Fruit fly (Drosophila melanogaster) whole organism, wandering third instar larva: ENCODE results near the gene sr.

Experiments used
- Abd-B ChIP-seq: fragments of >200 bp; optimal IDR thresholded peaks from 2 replicates; lab custom pipeline; 2017; ENCODE audit warnings: missing biosample characterization, missing genetic modification characterization
- CG9705 ChIP-seq: fragments of 200-800 bp; sonication (Bioruptor generic); optimal IDR thresholded peaks from 2 replicates; lab custom pipeline; 2018; ENCODE audit warnings: missing biosample characterization, mild to moderate bottlenecking, missing genetic modification characterization
- CrebA ChIP-seq: fragments of 200-800 bp; sonication (Bioruptor generic); optimal IDR thresholded peaks from 2 replicates; lab custom pipeline; 2016; ENCODE audit warnings: missing biosample characterization, mild to moderate bottlenecking, missing genetic modification characterization, borderline replicate concordance
- Dfd ChIP-seq: fragments of >200 bp; optimal IDR thresholded peaks from 2 replicates; lab custom pipeline; 2017; ENCODE audit warnings: missing biosample characterization, missing genetic modification characterization
- Dif ChIP-seq: fragments of 200-275, 200-300 bp; sonication (Bioruptor generic); optimal IDR thresholded peaks from 2 replicates; lab custom pipeline; 2018; ENCODE audit warnings: missing biosample characterization, missing genetic modification characterization; ENCODE audit not compliant: partially characterized antibody
- GATAd ChIP-seq: sonication (Bioruptor generic); optimal IDR thresholded peaks from 2 replicates; lab custom pipeline; 2016; ENCODE audit warnings: missing biosample characterization, missing genetic modification characterization
- HLH106 ChIP-seq: fragments of 200-800 bp; optimal IDR thresholded peaks from 3 replicates; lab custom pipeline; 2019; ENCODE audit warnings: missing biosample characterization, mild to moderate bottlenecking, missing genetic modification characterization, moderate library complexity
- Hr83 ChIP-seq: fragments of 200-300 bp; sonication (Bioruptor generic); optimal IDR thresholded peaks from 2 replicates; lab custom pipeline; 2016; ENCODE audit warnings: missing biosample characterization, mild to moderate bottlenecking, missing genetic modification characterization, moderate library complexity; ENCODE audit not compliant: poor library complexity, severe bottlenecking
- Jra ChIP-seq: sonication (Bioruptor generic); optimal IDR thresholded peaks from 2 replicates; lab custom pipeline; 2016; ENCODE audit warnings: missing biosample characterization, missing genetic modification characterization
- Mio ChIP-seq: sonication (Bioruptor generic); optimal IDR thresholded peaks from 2 replicates; lab custom pipeline; 2016; ENCODE audit warnings: missing biosample characterization, missing genetic modification characterization
- N ChIP-seq: fragments of >200 bp; optimal IDR thresholded peaks from 2 replicates; lab custom pipeline; 2018; ENCODE audit warnings: missing biosample characterization, missing external identifiers, missing genetic modification characterization
- Rel ChIP-seq, 2 experiments: fragments of 200-800 bp; sonication (Bioruptor generic) in 1 of 2; optimal IDR thresholded peaks; 2 replicates in 1 of 2; 3 replicates in 1 of 2; lab custom pipeline; 2016 to 2019; ENCODE audit warnings: mild to moderate bottlenecking in 2 of 2, missing biosample characterization in 2 of 2, missing genetic modification characterization in 2 of 2, moderate library complexity in 1 of 2
- Sp1 ChIP-seq: fragments of 200-800 bp; sonication (Bioruptor generic); optimal IDR thresholded peaks from 3 replicates; lab custom pipeline; 2019; ENCODE audit warnings: missing biosample characterization, mild to moderate bottlenecking, missing genetic modification characterization, moderate library complexity
- br ChIP-seq: fragments of 200-800 bp; sonication (Bioruptor generic); optimal IDR thresholded peaks from 2 replicates; lab custom pipeline; 2016; ENCODE audit warnings: missing biosample characterization, missing genetic modification characterization
- dl ChIP-seq, 2 experiments: fragments of 175-275, 200-275 bp in 1 of 2; fragments of 200-275 bp in 1 of 2; sonication (Bioruptor generic); optimal IDR thresholded peaks; lab custom pipeline; 2018; ENCODE audit warnings: mild to moderate bottlenecking in 2 of 2, missing biosample characterization in 2 of 2, missing genetic modification characterization in 2 of 2, moderate library complexity in 2 of 2; ENCODE audit not compliant: partially characterized antibody in 2 of 2, insufficient read depth in 1 of 2
- dmrt93B ChIP-seq: fragments of 200-800 bp; sonication (Bioruptor generic); optimal IDR thresholded peaks from 2 replicates; lab custom pipeline; 2018; ENCODE audit warnings: missing biosample characterization, mild to moderate bottlenecking, missing genetic modification characterization
- foxo ChIP-seq, 2 experiments: fragments of 200-800 bp; sonication (Bioruptor generic); optimal IDR thresholded peaks; 2 replicates in 1 of 2; 3 replicates in 1 of 2; lab custom pipeline; 2016 to 2017; ENCODE audit warnings: missing biosample characterization in 2 of 2, missing genetic modification characterization in 2 of 2
- fru ChIP-seq: fragments of 200-800 bp; sonication (Bioruptor generic); optimal IDR thresholded peaks from 3 replicates; lab custom pipeline; 2016; ENCODE audit warnings: missing biosample characterization, mild to moderate bottlenecking, missing genetic modification characterization
- h ChIP-seq: fragments of 200-800 bp; sonication (Bioruptor generic); optimal IDR thresholded peaks from 3 replicates; lab custom pipeline; 2016; ENCODE audit warnings: missing biosample characterization, mild to moderate bottlenecking, missing genetic modification characterization
- jim ChIP-seq: fragments of 175-275, 200-325 bp; sonication (Bioruptor generic); optimal IDR thresholded peaks from 2 replicates; lab custom pipeline; 2016; ENCODE audit warnings: missing biosample characterization, mild to moderate bottlenecking, missing genetic modification characterization
- lola ChIP-seq: fragments of >200 bp; optimal IDR thresholded peaks from 2 replicates; lab custom pipeline; 2017; ENCODE audit warnings: missing biosample characterization, missing genetic modification characterization
- psq ChIP-seq: fragments of 200-800 bp; sonication (Bioruptor generic); optimal IDR thresholded peaks from 3 replicates; lab custom pipeline; 2017; ENCODE audit warnings: missing biosample characterization, mild to moderate bottlenecking, missing genetic modification characterization, moderate library complexity
- rgr ChIP-seq: fragments of 200-800 bp; sonication (Bioruptor generic); optimal IDR thresholded peaks from 3 replicates; lab custom pipeline; 2016; ENCODE audit warnings: missing biosample characterization, mild to moderate bottlenecking, missing genetic modification characterization
- sage ChIP-seq: fragments of 200-800 bp; sonication (Bioruptor generic); optimal IDR thresholded peaks from 2 replicates; lab custom pipeline; 2016; ENCODE audit warnings: missing biosample characterization, mild to moderate bottlenecking, missing genetic modification characterization
- tai ChIP-seq: sonication (Bioruptor generic); optimal IDR thresholded peaks from 2 replicates; lab custom pipeline; 2016; ENCODE audit warnings: missing biosample characterization, missing genetic modification characterization

Gene sr

dm6 chr3R:18125023-18125630 is 34.5 kb downstream of the sr start (continued):
- TF ChIP-seq Mio (GFP tag; lab: Kevin White, UChicago): no peak
- peak; percentile 74 for TF ChIP-seq rgr (GFP tag; lab: Kevin White, UChicago)
- TF ChIP-seq sage (GFP tag; lab: Kevin White, UChicago): peak; percentile 19
- TF ChIP-seq tai (GFP tag; lab: Kevin White, UChicago): peak; percentile 40
- TF ChIP-seq, all 38 proteins: peak for 19

dm6 chr3R:18130720-18131119 is 40.1 kb downstream of the sr start:
- TF ChIP-seq psq: no peak
- TF ChIP-seq Dfd (GFP tag; lab: Kevin White, UChicago): peak; percentile 89

dm6 chr3R:18144853-18145252 is 54.2 kb downstream of the sr start:
- TF ChIP-seq CrebA (GFP tag; lab: Kevin White, UChicago) (no peak), Dif (GFP tag; lab: Kevin White, UChicago) (no peak), br (no peak), GATAd (no peak), sage (GFP tag; lab: Kevin White, UChicago) (no peak), dmrt93B (no peak), N (GFP tag; lab: Kevin White, UChicago) (no peak), Dfd (GFP tag; lab: Kevin White, UChicago) (no peak), dl (GFP tag; optimal IDR thresholded peaks at IDR 0.05; lab: Kevin White, UChicago; ENCODE audit: insufficient read depth in 1 of 2, partially characterized antibody in 2 of 2) (no peak), Jra (no peak), Sp1 (no peak)

DNA sequence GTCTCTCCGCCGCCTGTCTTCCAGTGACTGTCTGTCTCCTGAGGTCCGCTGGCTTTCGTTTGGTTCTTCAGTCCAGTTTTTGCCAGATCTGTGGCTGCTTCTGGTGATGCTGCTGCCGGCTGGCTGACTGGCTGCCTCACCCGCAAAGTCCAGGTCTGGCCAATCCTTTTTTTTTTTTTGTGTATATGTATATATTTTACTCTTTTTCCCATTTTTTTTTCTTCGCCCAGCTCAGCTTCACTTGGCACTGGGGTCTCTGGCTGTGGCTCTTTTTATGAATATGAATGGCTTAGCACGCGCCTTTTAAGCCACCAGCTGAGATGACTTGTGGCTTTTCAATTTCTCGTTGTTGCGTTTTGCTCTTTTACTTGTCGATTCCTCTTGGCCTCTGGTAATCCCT is 56.0 kb downstream of the sr start:
- TF ChIP-seq fru (GFP tag; lab: Kevin White, UChicago) (peak; percentile 6), h (GFP tag; lab: Kevin White, UChicago) (no peak)

- TF ChIP-seq HLH106 (tag; lab: Kevin White, UChicago): no peak
- no peak for TF ChIP-seq fru (GFP tag; lab: Kevin White, UChicago)
Measured at dm6 chr3R:18151820-18152219, 61.2 kb downstream of the sr start, which contains the start of gene CG14316. Gene CG14316, plus strand, starts transcription at chr3R:18152120.

dm6 chr3R:18153698-18154097 is 63.1 kb downstream of the sr start:
- TF ChIP-seq Rel (GFP tag; optimal IDR thresholded peaks at IDR 0.05; lab: Kevin White, UChicago) (no peak), Rel (tag; optimal IDR thresholded peaks at IDR 0.05; lab: Kevin White, UChicago) (no peak), Dfd (GFP tag; lab: Kevin White, UChicago) (peak; percentile 5)

DNA sequence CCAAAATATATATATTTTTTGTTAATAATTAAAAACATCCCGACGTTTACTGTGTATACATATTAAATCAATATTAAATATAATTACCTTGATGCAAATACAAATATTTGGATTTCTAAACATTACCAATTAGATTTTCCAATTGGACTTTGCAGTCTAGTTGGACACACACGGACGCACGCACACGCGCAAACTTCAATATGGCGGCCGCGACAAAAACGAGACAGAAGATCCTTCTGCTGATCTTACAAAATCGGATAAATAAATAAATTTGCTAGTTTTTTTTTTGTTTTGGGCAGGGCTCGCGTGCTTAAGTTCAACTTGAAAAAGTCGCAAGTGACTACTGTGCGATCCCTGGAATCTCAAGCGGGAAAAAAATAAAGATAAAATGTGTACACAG is 66.0 kb downstream of the sr start:
- no peak for TF ChIP-seq br
- no peak for TF ChIP-seq Jra
- TF ChIP-seq CG9705 (GFP tag; lab: Kevin White, UChicago): no peak
- no peak for TF ChIP-seq Sp1
- no peak for TF ChIP-seq Abd-B (GFP tag; lab: Kevin White, UChicago)
- no peak for TF ChIP-seq lola (GFP tag; lab: Kevin White, UChicago)

DNA sequence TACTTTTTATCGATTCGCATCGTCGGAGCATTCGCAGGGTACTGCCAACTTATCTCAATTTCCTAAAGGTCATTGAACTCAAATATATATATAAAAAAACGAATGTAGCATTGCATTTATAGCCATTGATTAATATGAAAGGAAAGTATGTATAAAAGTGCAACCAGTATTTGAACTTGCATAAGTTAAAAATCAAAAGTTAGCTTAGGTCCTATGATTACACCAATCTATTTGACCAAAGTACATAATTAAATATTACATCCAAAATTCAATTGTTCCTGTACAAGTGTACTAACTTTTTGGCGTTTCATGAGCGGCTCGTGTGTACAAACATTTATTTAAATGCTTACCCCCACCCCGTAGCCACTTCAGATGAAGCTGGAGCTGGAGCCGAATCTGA is 66.9 kb downstream of the sr start:
- TF ChIP-seq Mio (GFP tag; lab: Kevin White, UChicago): no peak
- no peak for TF ChIP-seq tai (GFP tag; lab: Kevin White, UChicago)
- TF ChIP-seq Hr83 (GFP tag; lab: Kevin White, UChicago): no peak
- TF ChIP-seq jim: no peak
- TF ChIP-seq sage (GFP tag; lab: Kevin White, UChicago): no peak
- peak; percentile 38 for TF ChIP-seq HLH106 (tag; lab: Kevin White, UChicago)
- TF ChIP-seq dl (GFP tag; optimal IDR thresholded peaks at IDR 0.05; lab: Kevin White, UChicago; ENCODE audit: insufficient read depth in 1 of 2, partially characterized antibody in 2 of 2): no peak
- TF ChIP-seq Sp1: peak; percentile 40
- no peak for TF ChIP-seq N (GFP tag; lab: Kevin White, UChicago)
- TF ChIP-seq foxo (GFP tag; optimal IDR thresholded peaks at IDR 0.05; lab: Kevin White, UChicago): peak in 1 of 2 experiments; percentile 2
- peak; percentile 30 for TF ChIP-seq dmrt93B
- TF ChIP-seq h (GFP tag; lab: Kevin White, UChicago): no peak
- TF ChIP-seq Jra: no peak
